Fruit fly (Drosophila melanogaster) whole organism, embryonic: ENCODE measurements around the gene CG44385.

Source experiments
- br ChIP-seq: fragments of >200 bp; optimal IDR thresholded peaks from 2 replicates; lab custom pipeline; 2017
- pita ChIP-seq: fragments of 200-800 bp; sonication (Bioruptor generic); optimal IDR thresholded peaks from 2 replicates; lab custom pipeline; 2017; ENCODE audit warnings: missing biosample characterization, mild to moderate bottlenecking, missing genetic modification characterization

- TF ChIP-seq br (lab: Kevin White, UChicago), result no peak
- TF ChIP-seq pita (GFP tag; lab: Kevin White, UChicago), result no peak
These were observed 9.8 kb upstream of the CG44385 start, which contains the start of the genes CG15199 and CG15202 for dm6 chrX:11141785-11142591.
